Fruit fly (Drosophila melanogaster) whole organism, embryonic: Measurements from ENCODE around the gene CG12279.

Experiments used
- Ada2b ChIP-seq: fragments of 200-800 bp; sonication (Bioruptor generic); IDR thresholded peaks from 2 replicates; pipeline ENCODE4 v1.3.6; 2022; ENCODE audit warnings: missing biosample characterization, missing genetic modification characterization
- CG1024 ChIP-seq: fragments of 200-800 bp; sonication (Bioruptor generic); IDR thresholded peaks from 2 replicates; pipeline ENCODE4 v1.3.6; 2022; ENCODE audit warnings: missing biosample characterization, missing genetic modification characterization
- CG10267 ChIP-seq: fragments of 200-800 bp; sonication (Bioruptor generic); optimal IDR thresholded peaks from 2 replicates; lab custom pipeline; 2018; ENCODE audit warnings: missing biosample characterization, mild to moderate bottlenecking, missing genetic modification characterization, moderate library complexity
- CG10462 ChIP-seq: fragments of 200-800 bp; sonication (Bioruptor generic); optimal IDR thresholded peaks from 2 replicates; lab custom pipeline; 2016; ENCODE audit warnings: missing biosample characterization, missing genetic modification characterization
- CG10543 ChIP-seq: fragments of 200-800 bp; sonication (Bioruptor generic); optimal IDR thresholded peaks from 3 replicates; lab custom pipeline; 2017; ENCODE audit warnings: missing biosample characterization, mild to moderate bottlenecking, missing genetic modification characterization, moderate library complexity
- CG12104 ChIP-seq: fragments of 200-800 bp; sonication (Bioruptor generic); optimal IDR thresholded peaks from 3 replicates; lab custom pipeline; 2016; ENCODE audit warnings: missing biosample characterization, missing genetic modification characterization
- CG12236 ChIP-seq: fragments of 200-800 bp; sonication (Bioruptor generic); optimal IDR thresholded peaks from 2 replicates; lab custom pipeline; 2016; ENCODE audit warnings: missing biosample characterization, missing genetic modification characterization
- CG13775 ChIP-seq: fragments of 200-800 bp; sonication (Bioruptor generic); optimal IDR thresholded peaks from 3 replicates; lab custom pipeline; 2017; ENCODE audit warnings: missing biosample characterization, mild to moderate bottlenecking, missing genetic modification characterization
- CG14050 ChIP-seq: fragments of 200-800 bp; sonication (Bioruptor generic); IDR thresholded peaks from 3 replicates; pipeline ENCODE4 v1.3.6; 2022; ENCODE audit warnings: missing biosample characterization, missing genetic modification characterization
- CG14667 ChIP-seq: fragments of 200-800 bp; sonication (Bioruptor generic); IDR thresholded peaks from 2 replicates; pipeline ENCODE4 v1.3.6; 2022; ENCODE audit warnings: missing biosample characterization, missing genetic modification characterization
- CG14965 ChIP-seq: fragments of 200-800 bp; sonication (Bioruptor generic); optimal IDR thresholded peaks from 2 replicates; lab custom pipeline; 2016; ENCODE audit warnings: missing biosample characterization, missing genetic modification characterization, borderline replicate concordance
- CG15073 ChIP-seq: fragments of 200-800 bp; sonication (Bioruptor generic); optimal IDR thresholded peaks from 2 replicates; lab custom pipeline; 2016; ENCODE audit warnings: missing biosample characterization, missing genetic modification characterization
- CG17829 ChIP-seq: fragments of 200-800 bp; optimal IDR thresholded peaks from 2 replicates; lab custom pipeline; 2019; ENCODE audit warnings: missing biosample characterization, mild to moderate bottlenecking, missing genetic modification characterization, moderate library complexity
- CG2712 ChIP-seq: fragments of 200-800 bp; optimal IDR thresholded peaks from 3 replicates; lab custom pipeline; 2019; ENCODE audit warnings: missing biosample characterization, mild to moderate bottlenecking, missing genetic modification characterization, moderate library complexity
- CG2875 ChIP-seq: fragments of 200-800 bp; sonication (Bioruptor generic); optimal IDR thresholded peaks from 2 replicates; lab custom pipeline; 2017; ENCODE audit warnings: missing biosample characterization, mild to moderate bottlenecking, missing genetic modification characterization, missing genetic modification reagents
- CG30403 ChIP-seq: fragments of 200-800 bp; sonication (Bioruptor generic); optimal IDR thresholded peaks from 3 replicates; lab custom pipeline; 2016; ENCODE audit warnings: missing biosample characterization, missing genetic modification characterization
- CG3838 ChIP-seq: fragments of 200-800 bp; sonication (Bioruptor generic); optimal IDR thresholded peaks from 3 replicates; lab custom pipeline; 2016; ENCODE audit warnings: missing biosample characterization, missing genetic modification characterization
- CG4730 ChIP-seq: fragments of 200-800 bp; sonication (Bioruptor generic); IDR thresholded peaks from 2 replicates; pipeline ENCODE4 v1.3.6; 2022; ENCODE audit warnings: missing biosample characterization, missing genetic modification characterization
- CG7271 ChIP-seq: fragments of 200-800 bp; sonication (Bioruptor generic); optimal IDR thresholded peaks from 2 replicates; lab custom pipeline; 2018; ENCODE audit warnings: missing biosample characterization, mild to moderate bottlenecking, missing genetic modification characterization, moderate library complexity
- CG9215 ChIP-seq: fragments of 200-800 bp; sonication (Bioruptor generic); IDR thresholded peaks from 2 replicates; pipeline ENCODE4 v1.3.6; 2022; ENCODE audit warnings: missing biosample characterization, missing genetic modification characterization
- D19A ChIP-seq: fragments of 200-800 bp; optimal IDR thresholded peaks from 3 replicates; lab custom pipeline; 2019; ENCODE audit warnings: missing biosample characterization, mild to moderate bottlenecking, missing genetic modification characterization, moderate library complexity
- Dip2 ChIP-seq: fragments of 200-800 bp; sonication (Bioruptor generic); IDR thresholded peaks from 2 replicates; pipeline ENCODE4 v1.3.6; 2022; ENCODE audit warnings: missing biosample characterization, missing genetic modification characterization
- Dll ChIP-seq: fragments of 200-800 bp; sonication (Bioruptor generic); IDR thresholded peaks from 4 replicates; pipeline ENCODE4 v1.3.6; 2022; ENCODE audit warnings: missing biosample characterization, missing genetic modification characterization; ENCODE audit not compliant: partially characterized antibody
- Dp ChIP-seq: fragments of 200-800 bp; sonication (Bioruptor generic); optimal IDR thresholded peaks from 2 replicates; lab custom pipeline; 2018; ENCODE audit warnings: missing biosample characterization, mild to moderate bottlenecking, missing genetic modification characterization, moderate library complexity
- HLHmδ ChIP-seq: fragments of 200-800 bp; sonication (Bioruptor generic); optimal IDR thresholded peaks from 2 replicates; lab custom pipeline; 2018; ENCODE audit warnings: missing biosample characterization, mild to moderate bottlenecking, missing genetic modification characterization, moderate library complexity
- Hmx ChIP-seq: fragments of 200-800 bp; sonication (Bioruptor generic); optimal IDR thresholded peaks from 2 replicates; lab custom pipeline; 2016; ENCODE audit warnings: missing biosample characterization, missing genetic modification characterization
- Med ChIP-seq: fragments of 200-800 bp; sonication (Bioruptor generic); peaks from one replicate; lab custom pipeline; 2016; ENCODE audit warnings: missing biosample characterization, missing genetic modification characterization, mild to moderate bottlenecking, inconsistent platforms, moderate library complexity
- NFAT ChIP-seq: fragments of 200-800 bp; sonication (Bioruptor generic); IDR thresholded peaks from 2 replicates; pipeline ENCODE4 v1.3.6; 2022; ENCODE audit warnings: missing biosample characterization, missing genetic modification characterization
- Optix ChIP-seq: fragments of 200-800 bp; sonication (Bioruptor generic); IDR thresholded peaks from 3 replicates; pipeline ENCODE4 v1.3.6; 2022; ENCODE audit warnings: missing biosample characterization, missing genetic modification characterization
- Ptx1 ChIP-seq: fragments of 200-800 bp; sonication (Bioruptor generic); IDR thresholded peaks from 2 replicates; pipeline ENCODE4 v1.3.6; 2022; ENCODE audit warnings: missing biosample characterization, missing genetic modification characterization
- Six4 ChIP-seq: fragments of 200-800 bp; sonication (Bioruptor generic); optimal IDR thresholded peaks from 2 replicates; lab custom pipeline; 2016; ENCODE audit warnings: missing biosample characterization, missing genetic modification characterization
- amos ChIP-seq: fragments of 200-800 bp; sonication (Bioruptor generic); IDR thresholded peaks from 2 replicates; pipeline ENCODE4 v1.3.6; 2022; ENCODE audit warnings: missing biosample characterization, missing genetic modification characterization; ENCODE audit not compliant: partially characterized antibody
- aop ChIP-seq: fragments of 200-800 bp; sonication (Bioruptor generic); IDR thresholded peaks from 2 replicates; pipeline ENCODE4 v1.3.6; 2022; ENCODE audit warnings: missing biosample characterization, missing genetic modification characterization
- ase ChIP-seq: fragments of 200-800 bp; sonication (Bioruptor generic); IDR thresholded peaks from 3 replicates; pipeline ENCODE4 v1.3.6; 2022; ENCODE audit warnings: missing biosample characterization, missing genetic modification characterization
- ash1 ChIP-seq: fragments of 200-800 bp; sonication (Bioruptor generic); optimal IDR thresholded peaks from 2 replicates; lab custom pipeline; 2018; ENCODE audit warnings: missing biosample characterization, mild to moderate bottlenecking, missing genetic modification characterization
- br ChIP-seq: fragments of >200 bp; optimal IDR thresholded peaks from 2 replicates; lab custom pipeline; 2017
- chinmo ChIP-seq: fragments of 200-800 bp; sonication (Bioruptor generic); IDR thresholded peaks from 4 replicates; pipeline ENCODE4 v1.3.6; 2022; ENCODE audit warnings: missing biosample characterization, missing genetic modification characterization; ENCODE audit not compliant: partially characterized antibody
- cwo ChIP-seq: fragments of 200-800 bp; sonication (Bioruptor generic); optimal IDR thresholded peaks from 3 replicates; lab custom pipeline; 2017; ENCODE audit warnings: missing biosample characterization, missing genetic modification characterization, mild to moderate bottlenecking, moderate library complexity, missing genetic modification reagents
- dan ChIP-seq: fragments of 200-800 bp; sonication (Bioruptor generic); IDR thresholded peaks from 2 replicates; pipeline ENCODE4 v1.3.6; 2022; ENCODE audit warnings: missing biosample characterization, missing genetic modification characterization
- dysf ChIP-seq: fragments of 200-800 bp; sonication (Bioruptor generic); IDR thresholded peaks from 3 replicates; pipeline ENCODE4 v1.3.6; 2022; ENCODE audit warnings: missing biosample characterization, missing genetic modification characterization
- hbn ChIP-seq: fragments of 200-800 bp; sonication (Bioruptor generic); IDR thresholded peaks from 2 replicates; pipeline ENCODE4 v1.3.6; 2022; ENCODE audit warnings: missing biosample characterization, missing genetic modification characterization; ENCODE audit not compliant: partially characterized antibody
- kni ChIP-seq: fragments of 200-800 bp; sonication (Bioruptor generic); optimal IDR thresholded peaks from 3 replicates; lab custom pipeline; 2017; ENCODE audit warnings: mild to moderate bottlenecking, missing biosample characterization, missing genetic modification reagents, missing genetic modification characterization
- nmo ChIP-seq: fragments of 200-800 bp; sonication (Bioruptor generic); optimal IDR thresholded peaks from 2 replicates; lab custom pipeline; 2018; ENCODE audit warnings: missing biosample characterization, mild to moderate bottlenecking, missing genetic modification characterization, moderate library complexity
- pan ChIP-seq, 4 experiments: fragments of >200 bp in 3 of 4; fragments of 200-800 bp in 1 of 4; sonication (Bioruptor generic) in 1 of 4; optimal IDR thresholded peaks in 3 of 4; IDR thresholded peaks in 1 of 4; 2 replicates each; pipeline versions ENCODE4 v1.3.6 to Lab custom; 2017 to 2022; ENCODE audit warnings: missing biosample characterization in 2 of 4, missing genetic modification characterization in 2 of 4, mixed read lengths in 1 of 4
- peb ChIP-seq: fragments of 200-800 bp; sonication (Bioruptor generic); IDR thresholded peaks from 2 replicates; pipeline ENCODE4 v1.3.6; 2022; ENCODE audit warnings: missing biosample characterization, missing genetic modification characterization
- pzg ChIP-seq: fragments of 200-800 bp; sonication (Bioruptor generic); optimal IDR thresholded peaks from 3 replicates; lab custom pipeline; 2018; ENCODE audit warnings: missing biosample characterization, mild to moderate bottlenecking, missing genetic modification characterization, moderate library complexity
- stwl ChIP-seq: fragments of 200-800 bp; sonication (Bioruptor generic); optimal IDR thresholded peaks from 3 replicates; lab custom pipeline; 2018; ENCODE audit warnings: missing biosample characterization, mild to moderate bottlenecking, missing genetic modification characterization, moderate library complexity
- tgo ChIP-seq: fragments of 200-800 bp; sonication (Bioruptor generic); IDR thresholded peaks from 3 replicates; pipeline ENCODE4 v1.3.6; 2022; ENCODE audit warnings: missing biosample characterization, missing genetic modification characterization
- unc-4 ChIP-seq: fragments of 200-800 bp; sonication (Bioruptor generic); IDR thresholded peaks from 2 replicates; pipeline ENCODE4 v1.3.6; 2022; ENCODE audit warnings: missing biosample characterization, missing genetic modification characterization; ENCODE audit not compliant: partially characterized antibody

Gene CG12279

DNA sequence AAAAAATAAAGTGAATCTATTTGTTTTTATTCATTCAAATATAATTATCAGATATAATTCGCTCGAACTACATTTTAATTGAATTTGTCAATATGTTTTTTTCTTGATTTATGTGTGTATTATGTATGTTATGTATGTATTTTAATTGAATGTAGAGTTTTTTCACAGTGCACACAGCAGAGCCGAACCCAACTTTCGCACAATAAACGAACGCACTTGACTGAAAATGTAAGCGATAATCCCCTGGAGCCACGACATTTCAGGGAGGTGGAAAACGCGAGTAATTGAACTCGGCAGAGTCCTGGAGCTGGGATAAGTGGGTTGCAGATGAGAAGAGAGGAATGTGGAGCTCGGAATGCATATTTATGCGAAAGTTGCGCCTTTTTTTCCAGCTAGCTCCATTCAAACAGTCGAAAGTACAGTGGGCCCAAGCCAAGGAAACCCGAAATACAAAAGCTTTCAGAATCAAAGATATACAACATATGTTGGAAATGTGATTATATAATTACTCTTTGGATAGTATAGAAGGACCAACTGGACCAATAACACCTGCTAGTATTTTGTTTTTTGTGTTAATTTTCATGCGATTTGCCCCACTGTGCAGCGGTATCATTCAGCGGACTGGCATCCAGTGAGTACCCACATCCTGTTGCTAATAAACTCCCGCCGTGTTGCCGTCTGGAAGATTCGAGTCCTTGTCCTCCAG lies 23.2 kb downstream of the CG12279 start (continued):
- TF ChIP-seq CG17829 (tag; lab: Kevin White, UChicago) (no peak), pan (optimal IDR thresholded peaks at IDR 0.05; lab: Kevin White, UChicago) (no peak), pan (GFP tag; optimal IDR thresholded peaks at IDR 0.05 in 1 of 2, IDR thresholded peaks at IDR 0.05 in 1 of 2) (peak in 1 of 2 experiments; percentile 62), CG2875 (GFP tag; lab: Kevin White, UChicago) (no peak), stwl (tag; lab: Kevin White, UChicago) (no peak), CG10543 (no peak), hbn (GFP tag; lab: Robert Waterston, UW) (no peak), CG15073 (GFP tag; lab: Kevin White, UChicago) (no peak), Optix (GFP tag; lab: Robert Waterston, UW) (peak; percentile 44; the same call in 1 of the 3 replicates), CG10267 (no peak), CG10462 (GFP tag; lab: Kevin White, UChicago) (no peak), cwo (peak; percentile 38), CG30403 (peak; percentile 17), Ada2b (peak; percentile 31; the same call in 1 of the 2 replicates), CG9215 (GFP tag; lab: Robert Waterston, UW) (peak; percentile 33; the same call in 1 of the 2 replicates), aop (GFP tag; lab: Robert Waterston, UW) (no peak), D19A (no peak), nmo (no peak), CG1024 (GFP tag; lab: Robert Waterston, UW) (no peak), tgo (GFP tag; lab: Robert Waterston, UW) (no peak), br (lab: Kevin White, UChicago) (no peak), ash1 (no peak), pzg (GFP tag; lab: Kevin White, UChicago) (no peak), CG3838 (GFP tag; lab: Kevin White, UChicago) (no peak), Dll (no peak), kni (GFP tag; lab: Kevin White, UChicago) (no peak), CG12104 (GFP tag; lab: Kevin White, UChicago) (no peak), CG14965 (GFP tag; lab: Kevin White, UChicago) (no peak), Hmx (no peak), Six4 (peak; percentile 10), Dp (GFP tag; lab: Kevin White, UChicago) (no peak), CG14667 (GFP tag; lab: Robert Waterston, UW) (no peak), HLHmδ (GFP tag; lab: Kevin White, UChicago) (no peak), amos (GFP tag; lab: Robert Waterston, UW) (no peak), unc-4 (GFP tag; lab: Robert Waterston, UW) (no peak), dan (GFP tag; lab: Robert Waterston, UW) (no peak), peb (GFP tag; lab: Robert Waterston, UW) (0 out of 2 replicates have a peak, but pooled peaks have one; percentile 16), chinmo (GFP tag; lab: Robert Waterston, UW) (no peak), CG4730 (GFP tag; lab: Robert Waterston, UW) (no peak), CG12236 (GFP tag; lab: Kevin White, UChicago) (no peak), Dip2 (GFP tag; lab: Robert Waterston, UW) (no peak), CG14050 (peak; percentile 36; the same call in 2 of the 3 replicates), CG13775 (no peak), CG7271 (tag; lab: Kevin White, UChicago) (no peak), dysf (GFP tag; lab: Robert Waterston, UW) (peak; percentile 54; the same call in 2 of the 3 replicates), CG2712 (tag; lab: Kevin White, UChicago) (no peak), NFAT (GFP tag; lab: Robert Waterston, UW) (no peak), Ptx1 (peak; percentile 49; the same call in 1 of the 2 replicates), ase (no peak), Med (GFP tag; lab: Kevin White, UChicago) (peak; percentile 71)
